Worm (Caenorhabditis elegans): Measurements from ENCODE around the gene ZC449.7.

The ZC449.7 gene

DNA sequence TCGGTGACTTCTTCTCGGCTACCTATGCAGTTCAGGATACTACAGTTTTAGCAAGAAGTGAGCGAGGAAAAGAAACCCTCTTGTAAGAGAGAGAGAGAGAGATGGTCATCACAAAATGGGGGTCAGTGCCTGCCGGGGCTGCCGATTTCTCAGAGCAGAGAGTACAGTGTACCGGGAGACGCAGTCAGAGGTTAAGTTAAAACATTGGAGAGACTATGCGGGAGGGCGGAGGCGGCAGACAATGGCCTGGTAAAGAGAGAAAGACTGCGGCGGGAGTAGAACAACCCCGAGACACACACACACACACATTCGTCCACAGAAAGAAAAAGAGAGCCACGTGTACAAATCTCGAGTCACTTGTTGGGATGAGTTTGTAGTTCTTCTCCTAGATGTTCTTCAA lies 42.4 kb upstream of the ZC449.7 start (continued):
- peak; percentile 41; the same call in 1 of the 2 replicates for TF ChIP-seq ztf-6 (GFP tag; IDR thresholded peaks at IDR 0.05)
- TF ChIP-seq xnd-1 (tag; optimal IDR thresholded peaks at IDR 0.05): no peak
- TF ChIP-seq mes-4 (tag; optimal IDR thresholded peaks at IDR 0.05): no peak
- no peak for TF ChIP-seq F49E8.2 (tag; optimal IDR thresholded peaks at IDR 0.05; ENCODE audit: insufficient read depth)
- TF ChIP-seq D2030.7 (GFP tag; IDR thresholded peaks at IDR 0.05): no peak
- no peak for TF ChIP-seq F10E7.11 (tag; optimal IDR thresholded peaks at IDR 0.05)
- TF ChIP-seq zfh-2 (GFP tag; conservative IDR thresholded peaks at IDR 0.05): peak; percentile 76
- no peak for TF ChIP-seq ztf-25 (GFP tag; IDR thresholded peaks at IDR 0.05)
- no peak for TF ChIP-seq lin-54 (GFP tag; optimal IDR thresholded peaks at IDR 0.05)
- TF ChIP-seq ceh-91 (GFP tag; IDR thresholded peaks at IDR 0.05): no peak
- TF ChIP-seq dpl-1 (GFP tag; optimal IDR thresholded peaks at IDR 0.05): no peak
- no peak for TF ChIP-seq F52B5.7 (tag; optimal IDR thresholded peaks at IDR 0.05)
- peak; percentile 90 for TF ChIP-seq hmg-1.2 (GFP tag; IDR thresholded peaks at IDR 0.05)
- TF ChIP-seq dpff-1 (tag; optimal IDR thresholded peaks at IDR 0.05): no peak

DNA sequence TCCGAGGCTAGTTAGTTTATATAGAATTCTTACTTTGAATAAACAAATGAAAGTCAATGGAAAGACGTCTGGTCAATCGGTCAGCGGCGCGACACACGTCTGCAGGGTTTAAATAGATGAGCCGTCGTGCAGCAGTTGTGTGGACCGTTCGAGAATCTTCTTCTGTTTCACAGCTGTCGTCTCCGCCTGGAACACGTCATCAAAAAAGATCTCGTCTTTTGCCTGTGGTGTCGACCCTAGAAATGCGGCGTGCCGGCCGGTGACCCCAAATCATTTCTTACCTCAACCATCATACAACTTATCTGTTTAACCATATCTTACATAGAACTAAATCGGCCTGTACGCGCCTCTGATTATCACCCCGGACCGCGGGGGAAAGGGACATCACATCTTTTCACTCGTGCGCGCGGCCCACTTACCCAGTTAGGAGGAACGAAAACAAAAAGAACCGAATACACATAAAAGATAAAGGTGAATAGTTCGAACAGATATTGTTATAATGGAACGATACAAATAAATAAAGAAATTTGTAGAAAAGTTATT lies 41.8 kb upstream of the ZC449.7 start:
- TF ChIP-seq lin-26 (GFP tag; IDR thresholded peaks at IDR 0.05) (no peak), gei-17 (GFP tag; optimal IDR thresholded peaks at IDR 0.05) (no peak), attf-5 (GFP tag; optimal IDR thresholded peaks at IDR 0.05) (no peak), akir-1 (GFP tag; optimal IDR thresholded peaks at IDR 0.05) (no peak), zim-3 (tag; optimal IDR thresholded peaks at IDR 0.05) (no peak), T07F8.4 (tag; optimal IDR thresholded peaks at IDR 0.05) (no peak), B0019.2 (GFP tag; conservative IDR thresholded peaks at IDR 0.05) (no peak), ceh-79 (tag; optimal IDR thresholded peaks at IDR 0.05) (no peak), hsf-1 (GFP tag; IDR thresholded peaks at IDR 0.05) (peak; percentile 67; the same call in 1 of the 2 replicates), B0336.3 (GFP tag; IDR thresholded peaks at IDR 0.05) (no peak), him-1 (tag; optimal IDR thresholded peaks at IDR 0.05) (no peak), rpc-1 (optimal IDR thresholded peaks at IDR 0.05) (no peak), rpc-1 (tag; optimal IDR thresholded peaks at IDR 0.05) (no peak), F57A8.1 (GFP tag; optimal IDR thresholded peaks at IDR 0.05) (no peak), dpff-1 (tag; optimal IDR thresholded peaks at IDR 0.05) (no peak), zfh-2 (GFP tag; conservative IDR thresholded peaks at IDR 0.05) (0 out of 2 replicates have a peak, but pooled peaks have one; percentile 21), egl-18 (GFP tag; IDR thresholded peaks at IDR 0.05) (no peak), madf-6 (GFP tag; IDR thresholded peaks at IDR 0.05) (0 out of 2 replicates have a peak, but pooled peaks have one; percentile 6), cebp-1 (GFP tag; IDR thresholded peaks at IDR 0.05) (no peak), cebp-1 (tag; optimal IDR thresholded peaks at IDR 0.05) (no peak), B0035.1 (tag; optimal IDR thresholded peaks at IDR 0.05) (no peak), sdz-38 (tag; optimal IDR thresholded peaks at IDR 0.05) (no peak), snpc-1.1 (tag; optimal IDR thresholded peaks at IDR 0.05; ENCODE audit: insufficient read depth) (no peak), pha-4 (tag; optimal IDR thresholded peaks at IDR 0.05) (no peak), F23B12.7 (tag; optimal IDR thresholded peaks at IDR 0.05; ENCODE audit: insufficient read depth) (no peak), nhr-90 (tag; optimal IDR thresholded peaks at IDR 0.05) (no peak)

DNA sequence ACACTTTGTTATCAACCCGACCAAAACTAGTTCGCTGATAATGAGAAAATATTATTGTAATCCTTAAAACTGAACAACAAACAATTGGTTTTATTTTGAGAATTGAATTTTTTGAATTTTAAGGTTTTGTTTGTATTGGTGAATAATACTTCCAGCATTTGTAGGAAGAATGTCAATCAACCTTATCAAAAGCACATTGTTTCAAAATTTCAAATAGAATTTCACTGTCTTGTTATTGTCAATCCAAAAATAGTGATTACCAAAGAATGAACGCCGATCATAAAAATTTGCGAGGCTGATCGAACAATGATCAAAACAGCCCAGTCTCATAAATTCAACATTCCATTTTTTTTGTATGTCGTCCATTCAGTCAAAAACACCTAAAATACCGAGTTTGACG lies 39.4 kb upstream of the ZC449.7 start:
- TF ChIP-seq nhr-80 (tag; optimal IDR thresholded peaks at IDR 0.05): peak; percentile 84
- peak; percentile 90 for TF ChIP-seq let-607 (tag; optimal IDR thresholded peaks at IDR 0.05)
- TF ChIP-seq unc-62 (GFP tag; optimal IDR thresholded peaks at IDR 0.05): peak; percentile 41
- TF ChIP-seq snpc-1.3 (tag; optimal IDR thresholded peaks at IDR 0.05; ENCODE audit: insufficient read depth): no peak
